Worm (Caenorhabditis elegans): ENCODE data around the gene dib-1.

ce11 chrIV:2887245-2887644, 3.4 kb upstream of the dib-1 start:
- TF ChIP-seq aly-2 (tag; optimal IDR thresholded peaks at IDR 0.05) (no peak), lin-15B (tag; optimal IDR thresholded peaks at IDR 0.05) (no peak), ZK546.5 (tag; optimal IDR thresholded peaks at IDR 0.05) (no peak), Y48G9A.11 (GFP tag; IDR thresholded peaks at IDR 0.05) (no peak), ama-1 (optimal IDR thresholded peaks at IDR 0.05) (no peak), vab-7 (GFP tag; IDR thresholded peaks at IDR 0.05) (no peak), pqm-1 (tag; optimal IDR thresholded peaks at IDR 0.05) (no peak), fos-1 (tag; optimal IDR thresholded peaks at IDR 0.05) (no peak), skn-1 (tag; optimal IDR thresholded peaks at IDR 0.05) (no peak), unc-39 (tag; optimal IDR thresholded peaks at IDR 0.05) (no peak), lir-3 (tag; optimal IDR thresholded peaks at IDR 0.05) (no peak), mes-2 (tag; optimal IDR thresholded peaks at IDR 0.05; ENCODE audit: poor library complexity, severe bottlenecking) (no peak), R02D3.7 (tag; optimal IDR thresholded peaks at IDR 0.05) (no peak)

Measured in whole organism, L4 larva.